Worm (Caenorhabditis elegans) whole organism, L3 larva: ENCODE results near the gene xbx-5.

ENCODE experiments used
- R02D3.7 ChIP-seq: fragments of 150-350 bp; optimal IDR thresholded peaks from 2 replicates; lab custom pipeline; 2014; ENCODE audit warnings: missing biosample characterization, missing genetic modification characterization
- aly-2 ChIP-seq: fragments of 150-350 bp; optimal IDR thresholded peaks from 2 replicates; lab custom pipeline; 2014; ENCODE audit warnings: missing biosample characterization, missing genetic modification characterization
- ama-1 ChIP-seq: fragments of 150-350 bp; optimal IDR thresholded peaks from 2 replicates; lab custom pipeline; 2018
- ceh-82 ChIP-seq: fragments of 150-350 bp; optimal IDR thresholded peaks from 2 replicates; lab custom pipeline; 2014; ENCODE audit warnings: missing biosample characterization, missing genetic modification characterization
- egl-27 ChIP-seq: sonication (generic microtip); optimal IDR thresholded peaks from 4 replicates; lab custom pipeline; 2017; ENCODE audit warnings: missing biosample characterization, missing genetic modification reagents, missing genetic modification characterization
- elt-3 ChIP-seq, 3 experiments: fragments of 150-350 bp in 1 of 3; sonication (generic microtip) in 2 of 3; optimal IDR thresholded peaks; 2 replicates in 2 of 3; 4 replicates in 1 of 3; lab custom pipeline; 2014 to 2017; ENCODE audit warnings: missing biosample characterization in 3 of 3, missing genetic modification characterization in 3 of 3
- hmg-11 ChIP-seq: sonication (generic microtip); optimal IDR thresholded peaks from 2 replicates; lab custom pipeline; 2016; ENCODE audit warnings: missing genetic modification characterization, missing compliant biosample characterization
- lin-15B ChIP-seq: fragments of 150-350 bp; optimal IDR thresholded peaks from 2 replicates; lab custom pipeline; 2014; ENCODE audit warnings: missing biosample characterization, missing genetic modification characterization
- lin-39 ChIP-seq: fragments of 150-350 bp; optimal IDR thresholded peaks from 2 replicates; lab custom pipeline; 2018; ENCODE audit warnings: missing biosample characterization, missing genetic modification reagents, missing genetic modification characterization
- nhr-11 ChIP-seq: fragments of 150-350 bp; optimal IDR thresholded peaks from 2 replicates; lab custom pipeline; 2014; ENCODE audit warnings: missing biosample characterization, missing genetic modification characterization
- nhr-28 ChIP-seq: fragments of 150-350 bp; optimal IDR thresholded peaks from 2 replicates; lab custom pipeline; 2014; ENCODE audit warnings: missing biosample characterization, missing genetic modification characterization
- tbx-2 ChIP-seq: sonication (generic microtip); optimal IDR thresholded peaks from 2 replicates; lab custom pipeline; 2016; ENCODE audit warnings: mild to moderate bottlenecking, missing genetic modification characterization, missing compliant biosample characterization
- unc-62 ChIP-seq: fragments of 150-350 bp; sonication (generic microtip); optimal IDR thresholded peaks from 4 replicates; lab custom pipeline; 2014; ENCODE audit warnings: missing biosample characterization, missing genetic modification reagents, missing genetic modification characterization
- ztf-11 ChIP-seq: fragments of 150-350 bp; optimal IDR thresholded peaks from 2 replicates; lab custom pipeline; 2014; ENCODE audit warnings: missing biosample characterization, missing genetic modification characterization

DNA sequence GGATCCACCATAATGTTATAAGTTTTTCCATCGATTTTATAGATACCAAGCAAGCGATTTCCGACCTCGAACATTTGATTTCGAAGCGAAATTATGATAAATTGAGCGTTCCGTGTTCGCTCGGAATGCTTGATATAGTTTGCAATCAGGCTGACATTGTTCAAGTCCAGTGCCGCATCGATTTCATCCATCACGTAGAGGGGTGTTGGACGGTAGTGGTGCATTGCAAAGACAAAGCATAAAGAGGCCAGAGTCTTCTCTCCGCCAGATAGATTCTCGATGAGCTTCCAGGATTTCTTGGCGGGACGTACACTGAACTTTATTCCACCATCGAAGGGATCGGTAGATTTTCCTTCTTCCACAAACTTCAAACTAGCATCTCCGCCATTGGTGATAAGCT lies 10.1 kb upstream of the xbx-5 start:
- no peak for TF ChIP-seq ztf-11 (tag; lab: Kevin White, UChicago)
- no peak for TF ChIP-seq tbx-2 (tag; lab: Kevin White, UChicago)
- TF ChIP-seq ceh-82 (tag; lab: Kevin White, UChicago) = no peak
- TF ChIP-seq hmg-11 (tag; lab: Kevin White, UChicago) = no peak
- TF ChIP-seq elt-3 (tag; optimal IDR thresholded peaks at IDR 0.05; lab: Kevin White, UChicago) = no peak
- TF ChIP-seq lin-39 (tag; lab: Kevin White, UChicago) = no peak
- TF ChIP-seq aly-2 (tag; lab: Kevin White, UChicago) = no peak
- no peak for TF ChIP-seq lin-15B (tag; lab: Kevin White, UChicago)
- no peak for TF ChIP-seq nhr-11 (tag; lab: Kevin White, UChicago)
- TF ChIP-seq egl-27 (tag; lab: Kevin White, UChicago) = no peak
- TF ChIP-seq nhr-28 (tag; lab: Kevin White, UChicago) = no peak
- TF ChIP-seq ama-1 (lab: Kevin White, UChicago) = no peak
- no peak for TF ChIP-seq unc-62
- no peak for TF ChIP-seq R02D3.7
